Fruit fly (Drosophila melanogaster): ENCODE measurements around the gene CG6310.

dm6 chr3L:11109454-11109853 is 39.8 kb upstream of the CG6310 start, which contains the start of the genes CG34012 and emei:
- TF ChIP-seq Myc (optimal IDR thresholded peaks at IDR 0.05), result no peak
- TF ChIP-seq insv (optimal IDR thresholded peaks at IDR 0.05), result no peak
- TF ChIP-seq h (optimal IDR thresholded peaks at IDR 0.05), result no peak
- no peak for TF ChIP-seq psq (optimal IDR thresholded peaks at IDR 0.05)
- TF ChIP-seq ttk (optimal IDR thresholded peaks at IDR 0.05), result no peak
- no peak for TF ChIP-seq Sin3A (optimal IDR thresholded peaks at IDR 0.05)
